Fruit fly (Drosophila melanogaster) Kc167 (cell line): Measurements from ENCODE around the gene Sbat.

Source experiments
- Myc ChIP-seq: fragments of >200 bp; optimal IDR thresholded peaks from 2 replicates; lab custom pipeline; 2017; ENCODE audit warnings: missing external identifiers
- h ChIP-seq: fragments of >200 bp; optimal IDR thresholded peaks from 3 replicates; lab custom pipeline; 2018; ENCODE audit warnings: missing external identifiers
- psq ChIP-seq: fragments of >200 bp; optimal IDR thresholded peaks from 2 replicates; lab custom pipeline; 2017; ENCODE audit warnings: missing external identifiers

dm6 chr2L:2897024-2897549 lies 18.9 kb downstream of the Sbat start:
- TF ChIP-seq psq (lab: Kevin White, UChicago) (no peak), h (lab: Kevin White, UChicago) (no peak), Myc (lab: Kevin White, UChicago) (no peak)
